Worm (Caenorhabditis elegans): Measurements from ENCODE around the gene iff-1.

ce11 chrIII:9772394-9772793 is 25.4 kb upstream of the iff-1 start:
- TF ChIP-seq sox-4 (tag; optimal IDR thresholded peaks at IDR 0.05) (no peak), pha-2 (tag; optimal IDR thresholded peaks at IDR 0.05) (no peak), unc-55 (GFP tag; optimal IDR thresholded peaks at IDR 0.05) (no peak)
